Worm (Caenorhabditis elegans): ENCODE data around the gene lin-54.

The lin-54 gene

ce11 chrIV:13240842-13241143 lies at the start of gene lin-54:
Gene lin-54 (plus strand): TSS chrIV:13241044.
- TF ChIP-seq zip-8 (tag; optimal IDR thresholded peaks at IDR 0.05) (no peak), lin-32 (GFP tag; optimal IDR thresholded peaks at IDR 0.05) (no peak), unc-120 (tag; optimal IDR thresholded peaks at IDR 0.05; ENCODE audit: poor library complexity, severe bottlenecking) (no peak), ztf-11 (tag; optimal IDR thresholded peaks at IDR 0.05) (no peak), unc-62 (GFP tag; optimal IDR thresholded peaks at IDR 0.05) (no peak), blmp-1 (tag; optimal IDR thresholded peaks at IDR 0.05) (no peak), elt-1 (tag; optimal IDR thresholded peaks at IDR 0.05; ENCODE audit: borderline replicate concordance, insufficient read depth) (no peak)

ce11 chrIV:13193239-13193638 lies 47.6 kb upstream of the lin-54 start, which contains the start of gene F58D2.5:
Gene F58D2.5 (minus strand): TSS chrIV:13193339.
- no peak for TF ChIP-seq mep-1 (tag; optimal IDR thresholded peaks at IDR 0.05)

- TF ChIP-seq cnd-1 (tag; optimal IDR thresholded peaks at IDR 0.05): no peak
- no peak for TF ChIP-seq ceh-43 (GFP tag; optimal IDR thresholded peaks at IDR 0.05)
- no peak for TF ChIP-seq elt-1 (tag; optimal IDR thresholded peaks at IDR 0.05; ENCODE audit: borderline replicate concordance, insufficient read depth)
- no peak for TF ChIP-seq sem-2 (GFP tag; optimal IDR thresholded peaks at IDR 0.05)
- TF ChIP-seq elt-3 (tag; optimal IDR thresholded peaks at IDR 0.05): no peak
- no peak for TF ChIP-seq sptf-1 (tag; optimal IDR thresholded peaks at IDR 0.05)
- no peak for TF ChIP-seq bed-3 (GFP tag; optimal IDR thresholded peaks at IDR 0.05)
- TF ChIP-seq ceh-83 (GFP tag; optimal IDR thresholded peaks at IDR 0.05): no peak
- no peak for TF ChIP-seq zip-8 (tag; optimal IDR thresholded peaks at IDR 0.05)
These were observed 43.6 kb upstream of the lin-54 start, which contains the start of gene C48D1.1 for ce11 chrIV:13197282-13197681. Gene C48D1.1 (minus strand): TSS chrIV:13197382.

ce11 chrIV:13204037-13204436 lies 36.8 kb upstream of the lin-54 start, which contains the start of gene ced-3:
Gene ced-3 (minus strand): TSS chrIV:13204137.
- TF ChIP-seq elt-3 (tag; optimal IDR thresholded peaks at IDR 0.05) (no peak), ztf-11 (tag; optimal IDR thresholded peaks at IDR 0.05) (no peak)

DNA sequence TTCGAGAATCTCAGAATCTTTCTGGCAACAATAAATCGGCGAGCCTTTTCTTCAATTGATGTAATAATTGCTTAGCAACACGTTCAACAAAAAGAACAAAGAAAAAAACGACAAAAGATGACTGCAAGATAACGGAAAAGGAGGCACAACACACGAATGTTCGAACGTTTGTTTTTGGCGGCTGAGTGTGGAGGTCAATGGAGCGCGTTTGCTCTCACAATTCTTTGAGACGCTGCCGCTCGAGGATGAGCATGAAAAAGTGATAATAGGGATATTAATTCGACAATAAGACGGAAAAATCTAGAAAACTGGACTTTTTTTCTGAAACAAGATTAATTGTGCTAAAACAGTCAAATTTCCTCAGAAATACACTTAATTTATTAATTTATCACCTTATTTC lies 35.0 kb upstream of the lin-54 start:
- TF ChIP-seq lsy-2 (tag; optimal IDR thresholded peaks at IDR 0.05) (peak; percentile 12), ceh-39 (tag; optimal IDR thresholded peaks at IDR 0.05) (peak; percentile 46), zip-8 (tag; optimal IDR thresholded peaks at IDR 0.05) (no peak), elt-1 (tag; optimal IDR thresholded peaks at IDR 0.05; ENCODE audit: borderline replicate concordance, insufficient read depth) (peak; percentile 25)

DNA sequence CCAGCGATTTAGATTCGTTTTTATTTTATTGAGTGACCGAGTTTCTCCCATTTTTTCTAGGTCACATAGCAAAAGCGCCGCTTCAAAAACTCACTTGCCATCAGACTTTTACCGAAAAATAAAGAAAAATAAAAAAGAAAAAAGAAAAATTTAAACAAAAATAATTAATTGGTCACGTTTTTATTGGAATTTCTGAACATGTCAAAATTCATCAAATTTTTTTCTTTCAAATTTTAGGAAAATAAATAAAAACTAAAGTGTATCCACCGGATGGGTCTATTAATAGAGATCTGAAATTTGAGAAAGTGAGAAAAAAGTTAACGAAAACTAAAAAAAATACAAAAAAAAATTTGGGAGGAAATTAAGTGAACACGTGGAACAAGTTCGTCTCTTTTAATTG lies 31.3 kb upstream of the lin-54 start, which contains the start of gene C48D1.9:
TSS of gene C48D1.9 (minus strand) at position 101 of the 400 bp plus-strand sequence.
- no peak for TF ChIP-seq drap-1 (GFP tag; optimal IDR thresholded peaks at IDR 0.05)
- no peak for TF ChIP-seq nhr-12 (tag; optimal IDR thresholded peaks at IDR 0.05)
- TF ChIP-seq elt-1 (tag; optimal IDR thresholded peaks at IDR 0.05; ENCODE audit: borderline replicate concordance, insufficient read depth): no peak
- no peak for TF ChIP-seq tbx-8 (GFP tag; optimal IDR thresholded peaks at IDR 0.05)
- TF ChIP-seq ceh-43 (GFP tag; optimal IDR thresholded peaks at IDR 0.05): no peak
- TF ChIP-seq lin-32 (GFP tag; optimal IDR thresholded peaks at IDR 0.05): no peak
- TF ChIP-seq lin-13 (tag; optimal IDR thresholded peaks at IDR 0.05): no peak
- no peak for TF ChIP-seq ceh-39 (tag; optimal IDR thresholded peaks at IDR 0.05)
- TF ChIP-seq mls-2 (tag; optimal IDR thresholded peaks at IDR 0.05): no peak

- TF ChIP-seq ceh-39 (tag; optimal IDR thresholded peaks at IDR 0.05) (no peak), mls-2 (tag; optimal IDR thresholded peaks at IDR 0.05) (no peak), elt-3 (tag; optimal IDR thresholded peaks at IDR 0.05) (no peak), sem-2 (GFP tag; optimal IDR thresholded peaks at IDR 0.05) (no peak), M03D4.4 (tag; optimal IDR thresholded peaks at IDR 0.05) (no peak), cnd-1 (tag; optimal IDR thresholded peaks at IDR 0.05) (no peak), unc-62 (GFP tag; optimal IDR thresholded peaks at IDR 0.05) (no peak), unc-120 (tag; optimal IDR thresholded peaks at IDR 0.05; ENCODE audit: poor library complexity, severe bottlenecking) (no peak), elt-1 (tag; optimal IDR thresholded peaks at IDR 0.05; ENCODE audit: borderline replicate concordance, insufficient read depth) (no peak), pha-4 (tag; optimal IDR thresholded peaks at IDR 0.05) (no peak), zip-8 (tag; optimal IDR thresholded peaks at IDR 0.05) (no peak), mab-5 (tag; optimal IDR thresholded peaks at IDR 0.05) (no peak), hlh-1 (tag; optimal IDR thresholded peaks at IDR 0.05) (no peak), ztf-11 (tag; optimal IDR thresholded peaks at IDR 0.05) (no peak), unc-39 (tag; optimal IDR thresholded peaks at IDR 0.05) (no peak), sptf-1 (tag; optimal IDR thresholded peaks at IDR 0.05) (no peak), lin-32 (GFP tag; optimal IDR thresholded peaks at IDR 0.05) (no peak), blmp-1 (tag; optimal IDR thresholded peaks at IDR 0.05) (no peak)
These were observed 26.4 kb upstream of the lin-54 start, which contains the start of gene cho-1 for ce11 chrIV:13214466-13214865. Gene cho-1 (minus strand): TSS chrIV:13214566.

Data from whole organism, mixed stage, embryonic.